Worm (Caenorhabditis elegans) whole organism, L1 larva: Measurements from ENCODE around the gene cyp-34A5.

Source experiments
- Y116A8C.19 ChIP-seq: sonication (generic microtip); optimal IDR thresholded peaks from 2 replicates; lab custom pipeline; 2016; ENCODE audit warnings: missing compliant biosample characterization, missing genetic modification characterization, borderline replicate concordance
- aha-1 ChIP-seq: fragments of 150-350 bp; optimal IDR thresholded peaks from 2 replicates; lab custom pipeline; 2014; ENCODE audit warnings: missing biosample characterization, missing genetic modification characterization
- alr-1 ChIP-seq: fragments of 200-800 bp; sonication (Bioruptor generic); optimal IDR thresholded peaks from 2 replicates; lab custom pipeline; 2018; ENCODE audit warnings: borderline replicate concordance, mild to moderate bottlenecking, missing genetic modification characterization, missing compliant biosample characterization
- aly-2 ChIP-seq: fragments of 150-350 bp; optimal IDR thresholded peaks from 2 replicates; lab custom pipeline; 2014; ENCODE audit warnings: missing biosample characterization, missing genetic modification characterization
- blmp-1 ChIP-seq: fragments of 150-350 bp; optimal IDR thresholded peaks from 2 replicates; lab custom pipeline; 2014; ENCODE audit warnings: missing biosample characterization, missing genetic modification characterization
- ceh-63 ChIP-seq: fragments of 200-800 bp; sonication (Bioruptor generic); optimal IDR thresholded peaks from 2 replicates; lab custom pipeline; 2018; ENCODE audit warnings: mild to moderate bottlenecking, missing genetic modification characterization, missing compliant biosample characterization
- ceh-8 ChIP-seq: fragments of 200-800 bp; sonication (Bioruptor generic); optimal IDR thresholded peaks from 2 replicates; lab custom pipeline; 2018; ENCODE audit warnings: mild to moderate bottlenecking, missing genetic modification characterization, moderate library complexity, missing compliant biosample characterization
- ceh-90 ChIP-seq: sonication (generic microtip); optimal IDR thresholded peaks from 2 replicates; lab custom pipeline; 2016; ENCODE audit warnings: missing genetic modification characterization, missing compliant biosample characterization
- ces-1 ChIP-seq: fragments of 150-350 bp; optimal IDR thresholded peaks from 2 replicates; lab custom pipeline; 2014; ENCODE audit warnings: missing biosample characterization, missing genetic modification reagents, missing genetic modification characterization
- efl-1 ChIP-seq, 4 experiments: fragments of 150-350 bp; optimal IDR thresholded peaks in 3 of 4; peaks in 1 of 4; 1 replicate in 1 of 4; 2 replicates in 3 of 4; lab custom pipeline; 2014; ENCODE audit warnings: missing biosample characterization in 2 of 4, missing genetic modification characterization in 2 of 4, missing genetic modification reagents in 2 of 4
- egl-27 ChIP-seq, 2 experiments: fragments of 150-350 bp in 1 of 2; sonication (generic microtip); optimal IDR thresholded peaks; 3 replicates each; lab custom pipeline; 2017 to 2018; ENCODE audit warnings: missing biosample characterization in 2 of 2, missing genetic modification characterization in 2 of 2, missing genetic modification reagents in 2 of 2
- elt-2 ChIP-seq: sonication (generic microtip); optimal IDR thresholded peaks from 2 replicates; lab custom pipeline; 2016; ENCODE audit warnings: missing genetic modification characterization, mild to moderate bottlenecking, inconsistent platforms, missing compliant biosample characterization, missing genetic modification reagents
- elt-3 ChIP-seq, 6 experiments: fragments of 150-350 bp in 1 of 6; sonication (generic microtip); optimal IDR thresholded peaks; 2 replicates each; lab custom pipeline; 2017 to 2018; ENCODE audit warnings: missing biosample characterization in 6 of 6, missing genetic modification characterization in 6 of 6, inconsistent platforms in 1 of 6
- fos-1 ChIP-seq: fragments of 150-350 bp; optimal IDR thresholded peaks from 2 replicates; lab custom pipeline; 2014; ENCODE audit warnings: missing biosample characterization, missing genetic modification characterization
- grh-1 ChIP-seq: fragments of 200-800 bp; sonication (Bioruptor generic); IDR thresholded peaks from 2 replicates; pipeline ENCODE4 v1.3.6; 2022; ENCODE audit warnings: missing genetic modification reagents, missing genetic modification characterization, missing compliant biosample characterization
- hlh-17 ChIP-seq: fragments of 200-800 bp; sonication (Bioruptor generic); optimal IDR thresholded peaks from 2 replicates; lab custom pipeline; 2018; ENCODE audit warnings: missing genetic modification characterization, mild to moderate bottlenecking, missing compliant biosample characterization, moderate library complexity, borderline replicate concordance
- hlh-4 ChIP-seq: sonication (generic microtip); optimal IDR thresholded peaks from 2 replicates; lab custom pipeline; 2016; ENCODE audit warnings: mild to moderate bottlenecking, missing genetic modification characterization, missing compliant biosample characterization
- isw-1 ChIP-seq: fragments of 200-800 bp; sonication (Bioruptor generic); IDR thresholded peaks from 2 replicates; pipeline ENCODE4 v1.3.6; 2022; ENCODE audit warnings: missing genetic modification characterization, missing compliant biosample characterization
- jun-1 ChIP-seq: fragments of 150-350 bp; optimal IDR thresholded peaks from 2 replicates; lab custom pipeline; 2014; ENCODE audit warnings: missing biosample characterization, missing genetic modification reagents, missing genetic modification characterization
- lin-15B ChIP-seq: fragments of 150-350 bp; sonication (generic microtip); optimal IDR thresholded peaks from 3 replicates; lab custom pipeline; 2014; ENCODE audit warnings: missing biosample characterization, missing genetic modification characterization
- lin-39 ChIP-seq: fragments of 150-350 bp; optimal IDR thresholded peaks from 2 replicates; lab custom pipeline; 2014; ENCODE audit warnings: missing biosample characterization, missing genetic modification reagents, missing genetic modification characterization
- lir-3 ChIP-seq: sonication (generic microtip); optimal IDR thresholded peaks from 2 replicates; lab custom pipeline; 2016; ENCODE audit warnings: mild to moderate bottlenecking, missing genetic modification characterization, moderate library complexity, missing compliant biosample characterization; ENCODE audit not compliant: poor library complexity
- lsy-2 ChIP-seq, 2 experiments: fragments of 150-350 bp; optimal IDR thresholded peaks; 2 replicates each; lab custom pipeline; 2014; ENCODE audit warnings: missing biosample characterization in 2 of 2, missing genetic modification characterization in 2 of 2
- nhr-11 ChIP-seq: fragments of 150-350 bp; optimal IDR thresholded peaks from 2 replicates; lab custom pipeline; 2014; ENCODE audit warnings: missing biosample characterization, missing genetic modification characterization
- nhr-12 ChIP-seq: sonication (generic microtip); optimal IDR thresholded peaks from 2 replicates; lab custom pipeline; 2017; ENCODE audit warnings: missing biosample characterization, missing genetic modification characterization
- nhr-19 ChIP-seq: fragments of 200-800 bp; sonication (Bioruptor generic); conservative IDR thresholded peaks from 2 replicates; pipeline ENCODE4 v1.3.6; 2022; ENCODE audit warnings: missing genetic modification characterization, missing compliant biosample characterization
- nhr-20 ChIP-seq: sonication (generic microtip); optimal IDR thresholded peaks from 2 replicates; lab custom pipeline; 2016; ENCODE audit warnings: mild to moderate bottlenecking, missing genetic modification characterization, missing compliant biosample characterization
- nhr-237 ChIP-seq: fragments of 150-350 bp; optimal IDR thresholded peaks from 2 replicates; lab custom pipeline; 2014; ENCODE audit warnings: missing biosample characterization, missing genetic modification characterization
- nhr-71 ChIP-seq: sonication (generic microtip); optimal IDR thresholded peaks from 2 replicates; lab custom pipeline; 2016; ENCODE audit warnings: mild to moderate bottlenecking, missing genetic modification characterization, moderate library complexity, missing compliant biosample characterization
- nhr-84 ChIP-seq: sonication (generic microtip); optimal IDR thresholded peaks from 2 replicates; lab custom pipeline; 2017; ENCODE audit warnings: missing biosample characterization, missing genetic modification characterization
- nhr-85 ChIP-seq: sonication (generic microtip); peaks from one replicate; lab custom pipeline; 2016; ENCODE audit warnings: missing genetic modification characterization, inconsistent platforms, missing compliant biosample characterization
- nhr-90 ChIP-seq: sonication (generic microtip); optimal IDR thresholded peaks from 2 replicates; lab custom pipeline; 2016; ENCODE audit warnings: mild to moderate bottlenecking, missing genetic modification characterization, missing compliant biosample characterization; ENCODE audit not compliant: poor library complexity
- rnt-1 ChIP-seq: sonication (generic microtip); optimal IDR thresholded peaks from 2 replicates; lab custom pipeline; 2016; ENCODE audit warnings: mild to moderate bottlenecking, missing genetic modification characterization, moderate library complexity, missing compliant biosample characterization
- snpc-4 ChIP-seq: fragments of 150-350 bp; optimal IDR thresholded peaks from 2 replicates; lab custom pipeline; 2014; ENCODE audit warnings: missing biosample characterization, missing genetic modification characterization
- sptf-1 ChIP-seq: fragments of 150-350 bp; optimal IDR thresholded peaks from 2 replicates; lab custom pipeline; 2014; ENCODE audit warnings: missing biosample characterization, missing genetic modification characterization
- sup-37 ChIP-seq: fragments of 200-800 bp; sonication (Bioruptor generic); optimal IDR thresholded peaks from 2 replicates; lab custom pipeline; 2018; ENCODE audit warnings: mild to moderate bottlenecking, missing genetic modification characterization, missing compliant biosample characterization
- tbx-2 ChIP-seq: sonication (generic microtip); optimal IDR thresholded peaks from 2 replicates; lab custom pipeline; 2016; ENCODE audit warnings: missing genetic modification characterization, missing compliant biosample characterization
- unc-30 ChIP-seq: sonication (generic microtip); optimal IDR thresholded peaks from 2 replicates; lab custom pipeline; 2017; ENCODE audit warnings: missing biosample characterization, missing genetic modification characterization
- unc-62 ChIP-seq: fragments of 150-350 bp; optimal IDR thresholded peaks from 2 replicates; lab custom pipeline; 2014; ENCODE audit warnings: missing biosample characterization, missing genetic modification reagents, missing genetic modification characterization
- unc-98 ChIP-seq: fragments of 200-800 bp; sonication (Bioruptor generic); IDR thresholded peaks from 2 replicates; pipeline ENCODE4 v1.3.6; 2022; ENCODE audit warnings: missing genetic modification characterization, missing compliant biosample characterization
- xbp-1 ChIP-seq: sonication (generic microtip); optimal IDR thresholded peaks from 2 replicates; lab custom pipeline; 2016; ENCODE audit warnings: missing genetic modification characterization, missing compliant biosample characterization
- zip-4 ChIP-seq: fragments of 200-800 bp; sonication (Bioruptor generic); optimal IDR thresholded peaks from 2 replicates; lab custom pipeline; 2018; ENCODE audit warnings: mild to moderate bottlenecking, missing genetic modification characterization, moderate library complexity, missing compliant biosample characterization
- ztf-11 ChIP-seq, 2 experiments: sonication (generic microtip); optimal IDR thresholded peaks; 2 replicates each; lab custom pipeline; 2016 to 2017; ENCODE audit warnings: missing genetic modification characterization in 2 of 2, missing biosample characterization in 1 of 2, missing compliant biosample characterization in 1 of 2

cyp-34A5 gene

ce11 chrV:3979053-3979452 is 21.5 kb upstream of the cyp-34A5 start, which contains the start of gene nlp-34:
TSS of gene nlp-34 (minus strand) at chrV:3979134.
- TF ChIP-seq nhr-85 (tag; lab: Kevin White, UChicago) (peak; percentile 73), hlh-17 (GFP tag; lab: Kevin White, UChicago) (no peak)

- no peak for TF ChIP-seq blmp-1 (tag; lab: Kevin White, UChicago)
- no peak for TF ChIP-seq snpc-4 (tag; lab: Kevin White, UChicago)
- no peak for TF ChIP-seq sptf-1 (tag; lab: Kevin White, UChicago)
- no peak for TF ChIP-seq sup-37 (GFP tag; lab: Kevin White, UChicago)
- no peak for TF ChIP-seq ceh-63
- no peak for TF ChIP-seq xbp-1
- no peak for TF ChIP-seq rnt-1
These were observed 19.5 kb upstream of the cyp-34A5 start, which contains the start of gene str-83 for ce11 chrV:3976964-3977363. TSS of gene str-83 (plus strand) at chrV:3977264.

- no peak for TF ChIP-seq ceh-8 (GFP tag; lab: Kevin White, UChicago)
These were observed 16.9 kb upstream of the cyp-34A5 start, which contains the start of gene str-82 for ce11 chrV:3974361-3974760. TSS of gene str-82 (plus strand) at chrV:3974661.

- TF ChIP-seq zip-4 (GFP tag; lab: Kevin White, UChicago) (no peak), isw-1 (GFP tag; lab: Robert Waterston, UW) (no peak), nhr-11 (tag; lab: Kevin White, UChicago) (no peak), hlh-4 (tag; lab: Kevin White, UChicago) (no peak), lin-39 (no peak), unc-30 (tag; lab: Kevin White, UChicago) (no peak), unc-62 (GFP tag; lab: Kevin White, UChicago) (no peak), ztf-11 (tag; optimal IDR thresholded peaks at IDR 0.05; lab: Kevin White, UChicago) (no peak), alr-1 (tag; lab: Kevin White, UChicago) (no peak), nhr-237 (tag; lab: Kevin White, UChicago) (no peak), egl-27 (tag; optimal IDR thresholded peaks at IDR 0.05; lab: Kevin White, UChicago) (no peak), unc-98 (GFP tag; lab: Robert Waterston, UW) (no peak), sup-37 (GFP tag; lab: Kevin White, UChicago) (no peak), lir-3 (tag; lab: Kevin White, UChicago) (no peak), fos-1 (no peak)
- TF ChIP-seq, all 84 proteins: peak for 0
These were observed 15.3 kb upstream of the cyp-34A5 start, which contains the start of gene cyp-34A10 for ce11 chrV:3972846-3973245. TSS of gene cyp-34A10 (minus strand) at chrV:3972991.

ce11 chrV:3970410-3970809 is 12.9 kb upstream of the cyp-34A5 start, which contains the start of gene cyp-34A9:
TSS of gene cyp-34A9 (minus strand) at chrV:3970540.
- no peak for TF ChIP-seq grh-1 (GFP tag; lab: Robert Waterston, UW)
- TF ChIP-seq hlh-17 (GFP tag; lab: Kevin White, UChicago), result no peak
- no peak for TF ChIP-seq lin-15B (tag; lab: Kevin White, UChicago)
- peak; percentile 13 for TF ChIP-seq nhr-71 (tag; lab: Kevin White, UChicago)
- no peak for TF ChIP-seq lsy-2 (tag; optimal IDR thresholded peaks at IDR 0.05; lab: Kevin White, UChicago)
- peak; percentile 69 for TF ChIP-seq nhr-20 (tag; lab: Kevin White, UChicago)
- no peak for TF ChIP-seq Y116A8C.19 (tag; lab: Kevin White, UChicago)
- no peak for TF ChIP-seq unc-62 (GFP tag; lab: Kevin White, UChicago)
- TF ChIP-seq elt-3 (tag; optimal IDR thresholded peaks at IDR 0.05; lab: Kevin White, UChicago), result peak in 4 of 6 experiments; percentile 3 to 65 (median 30)
- TF ChIP-seq nhr-84 (tag; lab: Kevin White, UChicago), result no peak
- TF ChIP-seq zip-4 (GFP tag; lab: Kevin White, UChicago), result no peak
- TF ChIP-seq jun-1 (tag; lab: Kevin White, UChicago), result no peak
- peak; percentile 4 for TF ChIP-seq nhr-85 (tag; lab: Kevin White, UChicago)
- TF ChIP-seq nhr-19 (GFP tag; lab: Robert Waterston, UW), result no peak
- TF ChIP-seq nhr-12 (tag; lab: Kevin White, UChicago), result no peak
- TF ChIP-seq ztf-11 (tag; optimal IDR thresholded peaks at IDR 0.05; lab: Kevin White, UChicago), result no peak
- TF ChIP-seq nhr-90 (tag; lab: Kevin White, UChicago), result peak; percentile 8
- no peak for TF ChIP-seq sptf-1 (tag; lab: Kevin White, UChicago)
- no peak for TF ChIP-seq tbx-2 (tag; lab: Kevin White, UChicago)
- TF ChIP-seq ces-1, result no peak
- no peak for TF ChIP-seq ceh-90
- TF ChIP-seq efl-1 (optimal IDR thresholded peaks at IDR 0.05; lab: Kevin White, UChicago), result no peak
- no peak for TF ChIP-seq efl-1 (GFP tag; optimal IDR thresholded peaks at IDR 0.05 in 1 of 2; lab: Kevin White, UChicago)
- no peak for TF ChIP-seq blmp-1 (tag; lab: Kevin White, UChicago)
- no peak for TF ChIP-seq aly-2 (tag; lab: Kevin White, UChicago)
- TF ChIP-seq aha-1 (tag; lab: Kevin White, UChicago), result no peak
- TF ChIP-seq elt-2 (tag; lab: Kevin White, UChicago), result peak; percentile 66
